Fruit fly (Drosophila melanogaster) whole organism: Measurements from ENCODE around the gene Arp5.

Experiments
- CG8478 ChIP-seq: fragments of >200 bp; optimal IDR thresholded peaks from 2 replicates; lab custom pipeline; 2018; ENCODE audit warnings: inconsistent platforms
- Dll ChIP-seq: fragments of >200 bp; optimal IDR thresholded peaks from 2 replicates; lab custom pipeline; 2017
- EcR ChIP-seq, 2 experiments: fragments of >200 bp; optimal IDR thresholded peaks; 2 replicates each; lab custom pipeline; 2017; ENCODE audit warnings: missing biosample characterization in 2 of 2, missing genetic modification characterization in 2 of 2, missing genetic modification reagents in 2 of 2
- pan ChIP-seq: fragments of >200 bp; optimal IDR thresholded peaks from 2 replicates; lab custom pipeline; 2017
- psq ChIP-seq: fragments of >200 bp; optimal IDR thresholded peaks from 2 replicates; lab custom pipeline; 2017
- usp ChIP-seq: fragments of >200 bp; optimal IDR thresholded peaks from 2 replicates; lab custom pipeline; 2017; ENCODE audit warnings: missing biosample characterization, missing genetic modification characterization, mixed read lengths

The Arp5 gene

dm6 chr3R:18185385-18185784 is at the start of gene Arp5, which contains the start of gene CG7208:
Arp5 (plus strand) TSS chr3R:18185498.
CG7208 (minus strand) TSS chr3R:18185715.
- TF ChIP-seq EcR (GFP tag; optimal IDR thresholded peaks at IDR 0.05; lab: Kevin White, UChicago) (no peak), usp (GFP tag; lab: Kevin White, UChicago) (no peak), Dll (lab: Kevin White, UChicago) (no peak), pan (no peak), psq (no peak), CG8478 (lab: Kevin White, UChicago) (no peak)

dm6 chr3R:18144853-18145252 is 40.4 kb upstream of the Arp5 start:
- no peak for TF ChIP-seq EcR (GFP tag; optimal IDR thresholded peaks at IDR 0.05; lab: Kevin White, UChicago)
- no peak for TF ChIP-seq usp (GFP tag; lab: Kevin White, UChicago)
- no peak for TF ChIP-seq psq
- no peak for TF ChIP-seq pan
- TF ChIP-seq Dll (lab: Kevin White, UChicago) = no peak
- TF ChIP-seq CG8478 (lab: Kevin White, UChicago) = no peak

- no peak for TF ChIP-seq CG8478 (lab: Kevin White, UChicago)
- no peak for TF ChIP-seq Dll (lab: Kevin White, UChicago)
- no peak for TF ChIP-seq pan
- no peak for TF ChIP-seq EcR (GFP tag; optimal IDR thresholded peaks at IDR 0.05; lab: Kevin White, UChicago)
- TF ChIP-seq usp (GFP tag; lab: Kevin White, UChicago) = no peak
- TF ChIP-seq psq = no peak
Observed at dm6 chr3R:18146629-18147028, 38.7 kb upstream of the Arp5 start.

DNA sequence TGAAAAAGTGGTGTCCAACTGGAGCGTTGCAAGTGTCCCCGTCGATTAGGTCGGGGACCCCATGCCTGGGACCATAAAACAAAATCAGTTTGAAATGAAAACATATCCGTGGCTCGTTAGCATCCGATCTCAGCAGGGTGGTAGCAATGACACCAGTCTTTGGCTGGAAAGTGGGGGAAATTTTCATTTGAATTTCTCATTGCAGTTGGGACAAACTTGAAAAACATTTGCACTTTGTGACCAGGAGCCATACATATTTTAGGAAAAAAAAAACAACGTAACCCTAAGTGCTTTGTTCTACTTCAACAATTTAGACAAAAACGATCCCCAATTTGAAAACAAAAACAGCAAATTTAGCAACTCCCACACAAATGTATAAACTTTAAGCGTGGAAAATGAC is 33.5 kb upstream of the Arp5 start, which contains the start of gene CG14316:
CG14316 (plus strand) TSS at position 301 of the 400 bp plus-strand sequence.
- no peak for TF ChIP-seq CG8478 (lab: Kevin White, UChicago)
- TF ChIP-seq Dll (lab: Kevin White, UChicago) = no peak
- no peak for TF ChIP-seq psq
- no peak for TF ChIP-seq usp (GFP tag; lab: Kevin White, UChicago)
- no peak for TF ChIP-seq EcR (GFP tag; optimal IDR thresholded peaks at IDR 0.05; lab: Kevin White, UChicago)
- no peak for TF ChIP-seq pan

- TF ChIP-seq Dll (lab: Kevin White, UChicago) = no peak
- no peak for TF ChIP-seq CG8478 (lab: Kevin White, UChicago)
- TF ChIP-seq usp (GFP tag; lab: Kevin White, UChicago) = no peak
- TF ChIP-seq EcR (GFP tag; optimal IDR thresholded peaks at IDR 0.05; lab: Kevin White, UChicago) = no peak
- TF ChIP-seq pan = no peak
- no peak for TF ChIP-seq psq
Observed at dm6 chr3R:18153698-18154097, 31.6 kb upstream of the Arp5 start.

dm6 chr3R:18156608-18157007 is 28.7 kb upstream of the Arp5 start:
- TF ChIP-seq usp (GFP tag; lab: Kevin White, UChicago) (no peak), pan (no peak), Dll (lab: Kevin White, UChicago) (no peak), EcR (GFP tag; optimal IDR thresholded peaks at IDR 0.05; lab: Kevin White, UChicago) (no peak), CG8478 (lab: Kevin White, UChicago) (no peak), psq (no peak)

DNA sequence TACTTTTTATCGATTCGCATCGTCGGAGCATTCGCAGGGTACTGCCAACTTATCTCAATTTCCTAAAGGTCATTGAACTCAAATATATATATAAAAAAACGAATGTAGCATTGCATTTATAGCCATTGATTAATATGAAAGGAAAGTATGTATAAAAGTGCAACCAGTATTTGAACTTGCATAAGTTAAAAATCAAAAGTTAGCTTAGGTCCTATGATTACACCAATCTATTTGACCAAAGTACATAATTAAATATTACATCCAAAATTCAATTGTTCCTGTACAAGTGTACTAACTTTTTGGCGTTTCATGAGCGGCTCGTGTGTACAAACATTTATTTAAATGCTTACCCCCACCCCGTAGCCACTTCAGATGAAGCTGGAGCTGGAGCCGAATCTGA is 27.8 kb upstream of the Arp5 start:
- TF ChIP-seq CG8478 (lab: Kevin White, UChicago) (no peak), pan (no peak), Dll (lab: Kevin White, UChicago) (no peak), psq (no peak), usp (GFP tag; lab: Kevin White, UChicago) (no peak), EcR (GFP tag; optimal IDR thresholded peaks at IDR 0.05; lab: Kevin White, UChicago) (no peak)

DNA sequence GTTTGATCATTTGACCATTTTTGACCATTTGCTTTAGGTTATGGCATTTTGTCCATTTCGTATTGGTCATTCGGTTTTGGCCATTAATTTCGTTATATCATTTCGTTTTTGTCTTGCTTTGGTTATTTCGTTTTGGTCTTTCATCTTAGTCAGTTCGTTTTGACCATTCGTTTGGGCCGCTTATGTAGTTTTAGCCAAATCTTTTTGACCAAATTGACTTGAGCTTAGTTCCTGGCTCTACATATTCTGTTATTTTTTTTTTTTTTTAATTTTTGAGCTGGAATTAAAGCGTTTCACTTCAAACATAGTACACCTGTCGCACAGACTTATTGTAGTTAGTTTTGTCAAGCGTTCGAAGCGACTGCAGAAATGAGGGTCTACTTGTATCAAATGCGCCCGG is 26.9 kb upstream of the Arp5 start, which contains the start of gene CG14315:
CG14315 (plus strand) TSS at position 301 of the 400 bp plus-strand sequence.
- TF ChIP-seq psq (no peak), pan (no peak), usp (GFP tag; lab: Kevin White, UChicago) (no peak), CG8478 (lab: Kevin White, UChicago) (no peak), EcR (GFP tag; optimal IDR thresholded peaks at IDR 0.05; lab: Kevin White, UChicago) (no peak), Dll (lab: Kevin White, UChicago) (no peak)

- TF ChIP-seq Dll (lab: Kevin White, UChicago) (no peak), pan (no peak), usp (GFP tag; lab: Kevin White, UChicago) (no peak)
Observed at dm6 chr3R:18160165-18160814, 25.0 kb upstream of the Arp5 start.

DNA sequence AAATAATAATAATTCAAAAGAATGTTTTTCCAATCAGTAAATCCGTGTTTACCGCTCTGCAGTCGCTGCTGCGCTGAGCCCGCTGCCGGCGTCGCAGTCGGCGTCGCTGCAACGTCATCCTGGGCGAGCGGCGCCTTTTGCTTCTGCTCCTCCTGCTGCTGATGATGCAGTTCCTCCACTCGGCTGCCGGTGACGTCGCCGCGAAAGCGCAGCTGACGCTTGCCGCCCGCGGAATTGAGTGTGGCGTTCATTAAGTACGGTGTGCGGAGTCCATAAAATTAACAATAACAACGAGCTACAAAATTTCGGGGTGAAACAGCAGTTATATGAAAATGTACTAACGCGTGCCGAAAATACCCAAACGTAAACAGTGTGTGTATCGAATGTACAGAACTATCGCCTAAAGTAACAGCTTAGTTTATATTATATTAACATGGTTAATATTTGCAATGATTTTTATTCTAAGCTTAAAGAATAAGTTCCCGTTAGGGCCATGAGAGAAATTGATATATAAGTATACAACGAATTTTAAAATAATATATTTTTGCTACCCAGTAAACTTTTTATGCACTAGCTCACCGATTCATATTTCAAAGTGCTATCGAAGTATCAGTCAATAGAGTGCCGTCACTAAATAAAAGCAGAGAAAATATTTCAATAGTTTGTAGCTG is 21.1 kb upstream of the Arp5 start, which contains the start of the genes CG7218 and Cbp20:
CG7218 (minus strand) TSS at position 346 of the 671 bp plus-strand sequence.
Cbp20 (plus strand) TSS at position 610 of the 671 bp plus-strand sequence.
- TF ChIP-seq psq (no peak), usp (GFP tag; lab: Kevin White, UChicago) (no peak), Dll (lab: Kevin White, UChicago) (no peak), CG8478 (lab: Kevin White, UChicago) (no peak), EcR (GFP tag; optimal IDR thresholded peaks at IDR 0.05; lab: Kevin White, UChicago) (no peak), pan (no peak)

dm6 chr3R:18166261-18166720 is 19.0 kb upstream of the Arp5 start:
- TF ChIP-seq psq (no peak), pan (no peak), Dll (lab: Kevin White, UChicago) (no peak)

- no peak for TF ChIP-seq pan
- no peak for TF ChIP-seq EcR (GFP tag; optimal IDR thresholded peaks at IDR 0.05; lab: Kevin White, UChicago)
- no peak for TF ChIP-seq CG8478 (lab: Kevin White, UChicago)
- no peak for TF ChIP-seq usp (GFP tag; lab: Kevin White, UChicago)
- TF ChIP-seq psq = no peak
- no peak for TF ChIP-seq Dll (lab: Kevin White, UChicago)
Observed at dm6 chr3R:18167173-18167415, 18.2 kb upstream of the Arp5 start, which contains the start of the genes CG7215 and Prx5. CG7215 (minus strand) TSS chr3R:18167273. Prx5 (minus strand) TSS chr3R:18167273.
